Fruit fly (Drosophila melanogaster) whole organism, embryonic: ENCODE results near the gene Drsl5.
A peak's percentile ranks its signal among the peaks of the same experiment; 100 is the strongest.

Experiments
- Ada2b ChIP-seq: fragments of 200-800 bp; sonication (Bioruptor generic); IDR thresholded peaks from 2 replicates; pipeline ENCODE4 v1.3.6; 2022; ENCODE audit warnings: missing biosample characterization, missing genetic modification characterization
- CG10274 ChIP-seq: fragments of 200-800 bp; sonication (Bioruptor generic); optimal IDR thresholded peaks from 3 replicates; lab custom pipeline; 2017; ENCODE audit warnings: missing biosample characterization, mild to moderate bottlenecking, missing genetic modification characterization
- CG10543 ChIP-seq: fragments of 200-800 bp; sonication (Bioruptor generic); optimal IDR thresholded peaks from 3 replicates; lab custom pipeline; 2017; ENCODE audit warnings: missing biosample characterization, mild to moderate bottlenecking, missing genetic modification characterization, moderate library complexity
- CG10565 ChIP-seq: fragments of 200-800 bp; sonication (Bioruptor generic); optimal IDR thresholded peaks from 3 replicates; lab custom pipeline; 2016; ENCODE audit warnings: missing biosample characterization, mild to moderate bottlenecking, missing genetic modification characterization
- CG12769 ChIP-seq: fragments of 200-800 bp; sonication (Bioruptor generic); optimal IDR thresholded peaks from 2 replicates; lab custom pipeline; 2019; ENCODE audit warnings: missing biosample characterization, mild to moderate bottlenecking, missing genetic modification characterization, moderate library complexity
- CG15479 ChIP-seq: fragments of 200-800 bp; sonication (Bioruptor generic); optimal IDR thresholded peaks from 3 replicates; lab custom pipeline; 2019; ENCODE audit warnings: missing biosample characterization, mild to moderate bottlenecking, missing genetic modification characterization, moderate library complexity
- CG17359 ChIP-seq: fragments of 200-800 bp; sonication (Bioruptor generic); optimal IDR thresholded peaks from 3 replicates; lab custom pipeline; 2018; ENCODE audit warnings: missing biosample characterization, mild to moderate bottlenecking, missing genetic modification characterization, moderate library complexity
- CG32532 ChIP-seq: fragments of 200-800 bp; sonication (Bioruptor generic); IDR thresholded peaks from 2 replicates; pipeline ENCODE4 v1.3.6; 2022; ENCODE audit warnings: missing biosample characterization, missing genetic modification characterization
- Dek ChIP-seq: fragments of 200-800 bp; sonication (Bioruptor generic); optimal IDR thresholded peaks from 3 replicates; lab custom pipeline; 2019; ENCODE audit warnings: missing biosample characterization, mild to moderate bottlenecking, missing genetic modification characterization, moderate library complexity
- Dip2 ChIP-seq: fragments of 200-800 bp; sonication (Bioruptor generic); IDR thresholded peaks from 2 replicates; pipeline ENCODE4 v1.3.6; 2022; ENCODE audit warnings: missing biosample characterization, missing genetic modification characterization
- Ets65A ChIP-seq: fragments of 200-800 bp; sonication (Bioruptor generic); peaks from one replicate; lab custom pipeline; 2016; ENCODE audit warnings: missing biosample characterization, missing genetic modification characterization
- Med ChIP-seq: fragments of 200-800 bp; sonication (Bioruptor generic); peaks from one replicate; lab custom pipeline; 2016; ENCODE audit warnings: missing biosample characterization, missing genetic modification characterization, mild to moderate bottlenecking, inconsistent platforms, moderate library complexity
- Pdp1 ChIP-seq, 2 experiments: fragments of 200-800 bp; sonication (Bioruptor generic); optimal IDR thresholded peaks; 3 replicates each; lab custom pipeline; 2016; ENCODE audit warnings: missing biosample characterization in 2 of 2, missing genetic modification characterization in 2 of 2, mild to moderate bottlenecking in 1 of 2, moderate library complexity in 1 of 2
- Rfx ChIP-seq: fragments of 200-800 bp; sonication (Bioruptor generic); IDR thresholded peaks from 2 replicates; pipeline ENCODE4 v1.3.6; 2022; ENCODE audit warnings: missing biosample characterization, missing genetic modification characterization
- Sry-β ChIP-seq: fragments of 200-800 bp; sonication (Bioruptor generic); optimal IDR thresholded peaks from 2 replicates; lab custom pipeline; 2018; ENCODE audit warnings: missing biosample characterization, mild to moderate bottlenecking, missing genetic modification characterization, moderate library complexity
- btn ChIP-seq: fragments of 200-800 bp; sonication (Bioruptor generic); optimal IDR thresholded peaks from 2 replicates; lab custom pipeline; 2016; ENCODE audit warnings: missing biosample characterization, missing genetic modification characterization
- caup ChIP-seq: fragments of 200-800 bp; sonication (Bioruptor generic); optimal IDR thresholded peaks from 3 replicates; lab custom pipeline; 2017; ENCODE audit warnings: missing biosample characterization, mild to moderate bottlenecking, missing genetic modification characterization, moderate library complexity; ENCODE audit not compliant: severe bottlenecking
- chinmo ChIP-seq: fragments of 200-800 bp; sonication (Bioruptor generic); IDR thresholded peaks from 4 replicates; pipeline ENCODE4 v1.3.6; 2022; ENCODE audit warnings: missing biosample characterization, missing genetic modification characterization; ENCODE audit not compliant: partially characterized antibody
- cwo ChIP-seq: fragments of 200-800 bp; sonication (Bioruptor generic); optimal IDR thresholded peaks from 3 replicates; lab custom pipeline; 2017; ENCODE audit warnings: missing biosample characterization, missing genetic modification characterization, mild to moderate bottlenecking, moderate library complexity, missing genetic modification reagents
- dm ChIP-seq: fragments of 200-800 bp; sonication (Bioruptor generic); optimal IDR thresholded peaks from 3 replicates; lab custom pipeline; 2016; ENCODE audit warnings: missing biosample characterization, missing genetic modification characterization
- gce ChIP-seq: fragments of 200-800 bp; sonication (Bioruptor generic); IDR thresholded peaks from 3 replicates; pipeline ENCODE4 v1.3.6; 2022; ENCODE audit warnings: missing biosample characterization, missing genetic modification characterization
- lab ChIP-seq: fragments of 200-800 bp; sonication (Bioruptor generic); optimal IDR thresholded peaks from 3 replicates; lab custom pipeline; 2017; ENCODE audit warnings: missing biosample characterization, missing genetic modification characterization, mild to moderate bottlenecking, moderate library complexity, missing genetic modification reagents
- mirr ChIP-seq: fragments of 200-800 bp; sonication (Bioruptor generic); optimal IDR thresholded peaks from 3 replicates; lab custom pipeline; 2018; ENCODE audit warnings: missing biosample characterization, mild to moderate bottlenecking, missing genetic modification characterization
- mld ChIP-seq: fragments of 200-800 bp; sonication (Bioruptor generic); IDR thresholded peaks from 3 replicates; pipeline ENCODE4 v1.3.6; 2022; ENCODE audit warnings: missing biosample characterization, missing genetic modification characterization; ENCODE audit not compliant: partially characterized antibody
- sens ChIP-seq: fragments of 200-800 bp; sonication (Bioruptor generic); peaks from one replicate; lab custom pipeline; 2016; ENCODE audit warnings: missing biosample characterization, missing genetic modification characterization
- seq ChIP-seq: fragments of 200-800 bp; sonication (Bioruptor generic); IDR thresholded peaks from 2 replicates; pipeline ENCODE4 v1.3.6; 2022; ENCODE audit warnings: missing biosample characterization, missing genetic modification characterization
- sim ChIP-seq: fragments of 200-800 bp; sonication (Bioruptor generic); IDR thresholded peaks from 2 replicates; pipeline ENCODE4 v1.3.6; 2022; ENCODE audit warnings: missing biosample characterization, missing genetic modification characterization
- sisA ChIP-seq: fragments of 200-800 bp; sonication (Bioruptor generic); IDR thresholded peaks from 2 replicates; pipeline ENCODE4 v1.3.6; 2022; ENCODE audit warnings: missing biosample characterization, missing genetic modification characterization
- sug ChIP-seq: fragments of 200-800 bp; optimal IDR thresholded peaks from 2 replicates; lab custom pipeline; 2019; ENCODE audit warnings: missing biosample characterization, mild to moderate bottlenecking, missing genetic modification characterization, moderate library complexity
- trem ChIP-seq: fragments of 200-800 bp; optimal IDR thresholded peaks from 3 replicates; lab custom pipeline; 2019; ENCODE audit warnings: missing biosample characterization, mild to moderate bottlenecking, missing genetic modification characterization, moderate library complexity
- unc-4 ChIP-seq: fragments of 200-800 bp; sonication (Bioruptor generic); IDR thresholded peaks from 2 replicates; pipeline ENCODE4 v1.3.6; 2022; ENCODE audit warnings: missing biosample characterization, missing genetic modification characterization; ENCODE audit not compliant: partially characterized antibody
- vnd ChIP-seq: fragments of 200-800 bp; sonication (Bioruptor generic); IDR thresholded peaks from 3 replicates; pipeline ENCODE4 v1.3.6; 2022; ENCODE audit warnings: missing biosample characterization, missing genetic modification characterization; ENCODE audit not compliant: partially characterized antibody
- vvl ChIP-seq: fragments of 200-800 bp; sonication (Bioruptor generic); IDR thresholded peaks from 2 replicates; pipeline ENCODE4 v1.3.6; 2022; ENCODE audit warnings: missing biosample characterization, missing genetic modification characterization
- wdn ChIP-seq: fragments of 200-800 bp; sonication (Bioruptor generic); IDR thresholded peaks from 2 replicates; pipeline ENCODE4 v1.3.6; 2022; ENCODE audit warnings: missing biosample characterization, missing genetic modification characterization
- z ChIP-seq: fragments of 200-800 bp; sonication (Bioruptor generic); IDR thresholded peaks from 3 replicates; pipeline ENCODE4 v1.3.6; 2022; ENCODE audit warnings: missing biosample characterization, missing genetic modification characterization

The Drsl5 gene

dm6 chr3L:3308676-3309613 is 7.6 kb upstream of the Drsl5 start (continued):
- TF ChIP-seq CG10543 (GFP tag; lab: Kevin White, UChicago) (peak; percentile 63), caup (GFP tag; lab: Kevin White, UChicago) (peak; percentile 41), cwo (peak; percentile 92), sug (tag; lab: Kevin White, UChicago) (peak; percentile 76), CG15479 (GFP tag; lab: Kevin White, UChicago) (peak; percentile 91), mirr (GFP tag; lab: Kevin White, UChicago) (peak; percentile 26), CG12769 (tag; lab: Kevin White, UChicago) (peak; percentile 61), btn (no peak), seq (GFP tag; lab: Robert Waterston, UW) (0 out of 2 replicates have a peak, but pooled peaks have one; percentile 8), Pdp1 (GFP tag; optimal IDR thresholded peaks at IDR 0.05; lab: Kevin White, UChicago) (peak in 1 of 2 experiments; percentile 95), lab (GFP tag; lab: Kevin White, UChicago) (peak; percentile 34), Dip2 (GFP tag; lab: Robert Waterston, UW) (no peak), Rfx (GFP tag; lab: Robert Waterston, UW) (0 out of 2 replicates have a peak, but pooled peaks have one; percentile 3), dm (GFP tag; lab: Kevin White, UChicago) (peak; percentile 21), chinmo (GFP tag; lab: Robert Waterston, UW) (peak; percentile 86; the same call in 1 of the 4 replicates), mld (GFP tag; lab: Robert Waterston, UW) (no peak), Med (GFP tag; lab: Kevin White, UChicago) (peak; percentile 75), vnd (0 out of 3 replicates have a peak, but pooled peaks have one; percentile 23), z (GFP tag; lab: Robert Waterston, UW) (no peak)

- TF ChIP-seq Ets65A (GFP tag; lab: Kevin White, UChicago) (peak; percentile 4), unc-4 (no peak)
Observed at dm6 chr3L:3314049-3314448, 2.5 kb upstream of the Drsl5 start, which contains the start of gene Drsl2. Gene Drsl2 (plus strand): TSS chr3L:3314349.

dm6 chr3L:3314696-3315095 is 1.9 kb upstream of the Drsl5 start, which contains the start of gene Drsl3:
Gene Drsl3 (plus strand): TSS chr3L:3314996.
- TF ChIP-seq Dek, result no peak
- 0 out of 2 replicates have a peak, but pooled peaks have one; percentile 10 for TF ChIP-seq wdn (GFP tag; lab: Robert Waterston, UW)

dm6 chr3L:3315288-3315687 is 1.3 kb upstream of the Drsl5 start, which contains the start of gene Drsl4:
Gene Drsl4 (plus strand): TSS chr3L:3315620.
- TF ChIP-seq Sry-β (GFP tag; lab: Kevin White, UChicago) (peak; percentile 37), CG10565 (GFP tag; lab: Kevin White, UChicago) (no peak), CG10274 (GFP tag; lab: Kevin White, UChicago) (no peak), sisA (GFP tag; lab: Robert Waterston, UW) (no peak), CG32532 (GFP tag; lab: Robert Waterston, UW) (no peak), sim (no peak), trem (tag; lab: Kevin White, UChicago) (no peak), Ada2b (no peak), sens (GFP tag; lab: Kevin White, UChicago) (peak; percentile 0), CG17359 (no peak), vvl (GFP tag; lab: Robert Waterston, UW) (peak; percentile 82; the same call in 1 of the 2 replicates), gce (GFP tag; lab: Robert Waterston, UW) (no peak)
